Worm (Caenorhabditis elegans): Measurements from ENCODE around the gene osm-11.

Gene osm-11

DNA sequence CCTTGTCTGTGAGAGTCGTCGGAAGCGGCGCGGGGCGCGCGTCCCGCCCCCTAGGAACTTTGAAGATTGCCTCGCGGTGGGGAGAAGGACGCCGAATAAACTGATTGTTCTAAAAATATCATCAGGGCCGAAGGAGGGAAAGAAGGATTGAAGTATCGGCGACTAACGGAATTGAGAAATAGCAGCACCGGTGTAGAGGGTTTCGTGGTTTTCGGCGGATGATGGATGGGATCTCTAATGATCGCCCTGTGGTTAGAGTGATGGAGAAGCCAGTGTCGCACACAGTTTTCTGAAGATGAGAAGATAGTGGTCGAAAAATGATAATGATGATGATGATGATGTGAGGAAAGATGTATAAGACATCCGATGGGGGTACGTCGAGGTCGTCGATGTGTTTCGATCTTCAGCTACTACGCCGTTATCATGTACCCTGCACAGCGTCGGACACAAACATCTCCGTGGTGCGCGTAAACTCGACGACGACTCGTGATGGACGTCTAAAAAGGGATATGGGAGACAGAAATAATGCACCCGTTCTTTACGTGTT, at the start of gene osm-11:
osm-11 (minus strand) TSS at position 51 of the 547 bp plus-strand sequence.
- no peak for TF ChIP-seq pes-1 (GFP tag; IDR thresholded peaks at IDR 0.05)
- TF ChIP-seq tra-4 (tag; optimal IDR thresholded peaks at IDR 0.05) = no peak
- TF ChIP-seq aly-1 (tag; optimal IDR thresholded peaks at IDR 0.05) = no peak
- TF ChIP-seq tbx-11 (GFP tag; IDR thresholded peaks at IDR 0.05) = no peak
- no peak for TF ChIP-seq ets-7 (tag; optimal IDR thresholded peaks at IDR 0.05)
- TF ChIP-seq ceh-36 (tag; optimal IDR thresholded peaks at IDR 0.05) = no peak
- no peak for TF ChIP-seq F13C5.2 (tag; optimal IDR thresholded peaks at IDR 0.05)
- no peak for TF ChIP-seq sea-1 (GFP tag; conservative IDR thresholded peaks at IDR 0.05)
- no peak for TF ChIP-seq B0310.2 (tag; optimal IDR thresholded peaks at IDR 0.05)
- TF ChIP-seq flt-1 (GFP tag; IDR thresholded peaks at IDR 0.05) = no peak
- no peak for TF ChIP-seq hmbx-1 (tag; optimal IDR thresholded peaks at IDR 0.05)
- TF ChIP-seq hmg-4 (GFP tag; optimal IDR thresholded peaks at IDR 0.05) = no peak
- TF ChIP-seq scrt-1 (GFP tag; IDR thresholded peaks at IDR 0.05) = no peak

DNA sequence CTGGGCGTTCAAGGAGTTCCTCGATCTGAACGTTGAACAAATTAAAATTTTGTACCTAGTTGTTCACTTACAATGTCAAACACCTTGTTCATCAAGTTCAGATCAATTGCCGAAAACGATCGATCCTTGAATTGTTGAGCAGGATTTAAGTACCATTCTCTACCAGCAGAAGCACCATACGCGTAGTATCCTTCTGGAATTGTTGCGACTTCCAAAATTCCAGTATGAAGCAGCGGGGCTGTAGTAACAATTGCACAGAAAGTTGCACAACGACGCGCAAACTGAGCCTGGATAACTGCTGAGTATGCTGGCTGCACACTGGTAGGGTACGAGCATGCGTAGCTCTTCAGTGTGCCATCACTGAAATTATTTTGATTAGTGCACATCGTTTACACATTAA, 47.1 kb upstream of the osm-11 start:
- TF ChIP-seq ama-1 (optimal IDR thresholded peaks at IDR 0.05) (no peak), pes-1 (GFP tag; IDR thresholded peaks at IDR 0.05) (no peak), F13C5.2 (tag; optimal IDR thresholded peaks at IDR 0.05) (no peak), tbx-37 (GFP tag; conservative IDR thresholded peaks at IDR 0.05) (no peak), tra-4 (tag; optimal IDR thresholded peaks at IDR 0.05) (no peak), tbx-11 (GFP tag; IDR thresholded peaks at IDR 0.05) (no peak), B0310.2 (tag; optimal IDR thresholded peaks at IDR 0.05) (no peak), sea-1 (GFP tag; conservative IDR thresholded peaks at IDR 0.05) (no peak), ets-7 (tag; optimal IDR thresholded peaks at IDR 0.05) (no peak), hmg-4 (GFP tag; optimal IDR thresholded peaks at IDR 0.05) (no peak), hmbx-1 (tag; optimal IDR thresholded peaks at IDR 0.05) (no peak), ceh-13 (GFP tag; optimal IDR thresholded peaks at IDR 0.05) (no peak), scrt-1 (GFP tag; IDR thresholded peaks at IDR 0.05) (no peak), hnd-1 (tag; optimal IDR thresholded peaks at IDR 0.05) (no peak), ceh-36 (tag; optimal IDR thresholded peaks at IDR 0.05) (no peak)

DNA sequence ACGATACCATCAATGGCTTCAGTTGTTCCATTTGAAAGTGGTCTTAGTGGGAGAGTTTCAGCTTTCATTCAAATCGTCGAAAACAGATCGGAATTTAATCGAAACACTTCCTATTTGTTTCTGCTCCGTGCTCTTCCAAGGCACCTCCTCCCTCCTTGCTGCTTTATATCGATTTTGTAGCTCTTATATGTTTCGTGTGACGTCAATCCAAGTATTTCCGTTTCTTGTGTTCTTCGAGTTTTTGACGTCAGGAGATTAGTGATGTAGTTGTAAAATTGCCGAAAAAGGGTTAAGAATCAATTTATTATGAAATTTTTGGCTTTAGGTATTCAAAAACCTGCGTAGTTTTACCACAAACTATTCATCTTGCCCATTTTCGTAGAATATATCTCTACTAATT, 45.2 kb upstream of the osm-11 start, which contains the start of gene ZK54.3:
ZK54.3 (minus strand) TSS at position 391 of the 400 bp plus-strand sequence.
- TF ChIP-seq aly-1 (tag; optimal IDR thresholded peaks at IDR 0.05) (no peak), hnd-1 (tag; optimal IDR thresholded peaks at IDR 0.05) (no peak), B0310.2 (tag; optimal IDR thresholded peaks at IDR 0.05) (no peak), hmg-4 (GFP tag; optimal IDR thresholded peaks at IDR 0.05) (no peak), tra-4 (tag; optimal IDR thresholded peaks at IDR 0.05) (no peak), ama-1 (optimal IDR thresholded peaks at IDR 0.05) (no peak), F13C5.2 (tag; optimal IDR thresholded peaks at IDR 0.05) (no peak), hmbx-1 (tag; optimal IDR thresholded peaks at IDR 0.05) (no peak), sea-1 (GFP tag; conservative IDR thresholded peaks at IDR 0.05) (no peak), pes-1 (GFP tag; IDR thresholded peaks at IDR 0.05) (no peak), scrt-1 (GFP tag; IDR thresholded peaks at IDR 0.05) (no peak), flt-1 (GFP tag; IDR thresholded peaks at IDR 0.05) (no peak), tbx-37 (GFP tag; conservative IDR thresholded peaks at IDR 0.05) (no peak), ets-7 (tag; optimal IDR thresholded peaks at IDR 0.05) (no peak), tbx-11 (GFP tag; IDR thresholded peaks at IDR 0.05) (no peak), ceh-36 (tag; optimal IDR thresholded peaks at IDR 0.05) (no peak)

DNA sequence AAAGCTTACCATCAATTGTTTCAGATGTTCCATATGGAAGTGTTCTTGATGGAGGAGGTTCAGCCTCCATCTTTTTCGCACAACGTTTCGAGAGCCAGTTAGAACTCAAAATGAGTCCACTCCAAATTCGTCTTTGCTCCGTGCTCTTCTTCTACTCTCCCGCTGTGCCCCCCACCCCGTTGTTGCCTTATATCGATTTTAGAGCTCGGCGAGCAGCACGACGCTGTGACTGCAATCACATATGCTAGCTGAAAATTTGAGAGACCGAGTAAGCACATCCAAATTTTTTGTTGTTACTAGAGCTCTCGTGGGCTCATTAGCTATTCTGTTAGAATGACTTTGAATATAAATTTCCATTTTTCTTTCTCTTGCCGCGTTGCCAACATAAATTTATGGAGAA, 43.4 kb upstream of the osm-11 start, which contains the start of gene slc-17.1:
slc-17.1 (minus strand) TSS at position 101 of the 400 bp plus-strand sequence.
- TF ChIP-seq F13C5.2 (tag; optimal IDR thresholded peaks at IDR 0.05) (no peak), tbx-37 (GFP tag; conservative IDR thresholded peaks at IDR 0.05) (no peak), sea-1 (GFP tag; conservative IDR thresholded peaks at IDR 0.05) (no peak), aly-1 (tag; optimal IDR thresholded peaks at IDR 0.05) (no peak), ets-7 (tag; optimal IDR thresholded peaks at IDR 0.05) (no peak), tra-4 (tag; optimal IDR thresholded peaks at IDR 0.05) (no peak), ceh-13 (GFP tag; optimal IDR thresholded peaks at IDR 0.05) (no peak)

DNA sequence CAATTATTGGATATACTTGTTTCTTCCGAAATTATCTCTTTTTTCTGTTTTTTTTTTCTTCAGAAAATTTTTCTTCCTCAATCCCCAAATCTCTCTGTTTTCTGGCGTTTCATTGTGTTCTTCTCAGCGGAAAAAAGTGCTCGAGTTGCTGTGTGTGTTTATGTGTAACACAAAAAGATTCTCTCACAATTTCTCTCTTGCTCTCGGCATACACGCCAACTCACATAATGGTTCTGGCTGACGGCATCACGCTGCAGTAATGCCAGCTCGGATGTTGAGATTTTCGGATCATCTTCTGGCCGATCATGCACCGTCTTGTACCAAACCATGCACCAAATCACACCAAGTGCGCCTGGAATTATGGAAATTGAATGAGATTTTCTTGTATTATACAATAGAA, 40.6 kb upstream of the osm-11 start:
- no peak for TF ChIP-seq hnd-1 (tag; optimal IDR thresholded peaks at IDR 0.05)

DNA sequence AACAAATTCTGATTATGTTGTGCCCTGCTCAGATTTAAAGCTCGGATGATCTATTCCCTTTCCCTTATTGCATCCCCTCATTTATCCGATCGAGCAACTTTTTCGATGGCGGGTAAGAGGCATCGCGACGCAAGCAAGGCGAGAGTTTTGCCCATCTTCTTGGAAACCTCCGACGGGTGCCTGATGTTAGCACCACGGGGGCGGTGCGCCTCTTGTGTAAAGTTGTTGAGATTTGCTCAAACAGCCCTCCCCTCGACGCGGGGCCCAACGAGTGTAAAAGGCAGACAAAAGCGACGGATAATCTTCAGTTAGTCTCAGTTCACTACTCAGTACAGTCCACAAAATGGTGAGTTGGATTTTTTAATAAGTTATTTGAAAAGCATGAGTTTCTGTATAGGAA, 37.5 kb upstream of the osm-11 start, which contains the start of gene mlc-1:
mlc-1 (plus strand) TSS at position 324 of the 400 bp plus-strand sequence.
- TF ChIP-seq hnd-1 (tag; optimal IDR thresholded peaks at IDR 0.05) (no peak), flt-1 (GFP tag; IDR thresholded peaks at IDR 0.05) (no peak), sea-1 (GFP tag; conservative IDR thresholded peaks at IDR 0.05) (no peak), B0310.2 (tag; optimal IDR thresholded peaks at IDR 0.05) (no peak), ama-1 (optimal IDR thresholded peaks at IDR 0.05) (no peak), aly-1 (tag; optimal IDR thresholded peaks at IDR 0.05) (no peak), ceh-13 (GFP tag; optimal IDR thresholded peaks at IDR 0.05) (no peak), hmbx-1 (tag; optimal IDR thresholded peaks at IDR 0.05) (no peak), tra-4 (tag; optimal IDR thresholded peaks at IDR 0.05) (no peak), ets-7 (tag; optimal IDR thresholded peaks at IDR 0.05) (no peak), ceh-36 (tag; optimal IDR thresholded peaks at IDR 0.05) (no peak)

DNA sequence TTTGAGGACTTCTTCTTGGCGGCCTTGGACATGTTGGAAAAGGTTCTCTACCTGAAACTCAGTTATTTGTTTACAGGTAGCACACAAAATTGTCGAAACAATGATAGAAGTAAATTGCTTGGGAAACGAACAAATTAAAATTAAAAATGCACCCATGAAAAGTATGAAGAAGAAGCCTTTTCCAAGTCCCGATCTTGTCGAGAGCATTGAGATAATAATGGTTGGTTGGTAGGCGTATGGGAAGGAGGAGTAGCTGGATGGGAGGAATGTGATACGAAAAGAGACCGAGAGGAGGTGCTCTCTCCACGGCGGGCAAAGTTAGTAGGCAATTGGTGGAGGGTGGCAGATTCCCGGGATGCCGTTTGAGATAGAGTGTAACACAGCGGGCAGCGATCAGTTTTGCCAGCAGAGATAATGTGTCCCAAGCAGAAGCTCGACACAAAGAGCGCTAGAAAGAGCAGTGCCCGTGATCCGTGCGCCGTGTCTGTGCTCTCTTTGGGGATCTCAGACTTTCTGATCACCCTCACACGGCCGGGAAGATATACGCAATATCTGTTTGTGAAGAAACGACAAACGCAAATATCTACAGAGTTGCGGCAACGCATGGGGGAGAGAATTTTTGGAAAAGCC, 35.3 kb upstream of the osm-11 start, which contains the start of gene mlc-2:
mlc-2 (minus strand) TSS at position 51 of the 630 bp plus-strand sequence.
- TF ChIP-seq ceh-13 (GFP tag; optimal IDR thresholded peaks at IDR 0.05) (no peak), hmbx-1 (tag; optimal IDR thresholded peaks at IDR 0.05) (no peak), tbx-37 (GFP tag; conservative IDR thresholded peaks at IDR 0.05) (no peak), scrt-1 (GFP tag; IDR thresholded peaks at IDR 0.05) (no peak), hnd-1 (tag; optimal IDR thresholded peaks at IDR 0.05) (no peak), aly-1 (tag; optimal IDR thresholded peaks at IDR 0.05) (peak; percentile 56), tra-4 (tag; optimal IDR thresholded peaks at IDR 0.05) (no peak), B0310.2 (tag; optimal IDR thresholded peaks at IDR 0.05) (no peak), ets-7 (tag; optimal IDR thresholded peaks at IDR 0.05) (no peak), hmg-4 (GFP tag; optimal IDR thresholded peaks at IDR 0.05) (peak; percentile 7), ama-1 (optimal IDR thresholded peaks at IDR 0.05) (no peak)
